Worm (Caenorhabditis elegans) whole organism, L2 larva: ENCODE measurements around the gene best-5.

ENCODE experiments used
- C34F6.9 ChIP-seq: fragments of 150-350 bp; optimal IDR thresholded peaks from 2 replicates; lab custom pipeline; 2014; ENCODE audit warnings: missing biosample characterization, missing genetic modification characterization
- ceh-82 ChIP-seq: fragments of 150-350 bp; optimal IDR thresholded peaks from 2 replicates; lab custom pipeline; 2014; ENCODE audit warnings: missing biosample characterization, missing genetic modification characterization
- elt-1 ChIP-seq: fragments of 150-350 bp; optimal IDR thresholded peaks from 2 replicates; lab custom pipeline; 2014; ENCODE audit warnings: missing biosample characterization, missing genetic modification characterization
- gmeb-1 ChIP-seq: fragments of 150-350 bp; optimal IDR thresholded peaks from 2 replicates; lab custom pipeline; 2014; ENCODE audit warnings: missing biosample characterization, missing genetic modification characterization
- lin-39 ChIP-seq: fragments of 150-350 bp; optimal IDR thresholded peaks from 2 replicates; lab custom pipeline; 2014; ENCODE audit warnings: missing biosample characterization, missing genetic modification reagents, missing genetic modification characterization
- ztf-1 ChIP-seq: fragments of 200-800 bp; sonication (Bioruptor generic); conservative IDR thresholded peaks from 2 replicates; pipeline ENCODE4 v1.3.6; 2022; ENCODE audit warnings: missing genetic modification characterization, missing compliant biosample characterization

best-5 gene

DNA sequence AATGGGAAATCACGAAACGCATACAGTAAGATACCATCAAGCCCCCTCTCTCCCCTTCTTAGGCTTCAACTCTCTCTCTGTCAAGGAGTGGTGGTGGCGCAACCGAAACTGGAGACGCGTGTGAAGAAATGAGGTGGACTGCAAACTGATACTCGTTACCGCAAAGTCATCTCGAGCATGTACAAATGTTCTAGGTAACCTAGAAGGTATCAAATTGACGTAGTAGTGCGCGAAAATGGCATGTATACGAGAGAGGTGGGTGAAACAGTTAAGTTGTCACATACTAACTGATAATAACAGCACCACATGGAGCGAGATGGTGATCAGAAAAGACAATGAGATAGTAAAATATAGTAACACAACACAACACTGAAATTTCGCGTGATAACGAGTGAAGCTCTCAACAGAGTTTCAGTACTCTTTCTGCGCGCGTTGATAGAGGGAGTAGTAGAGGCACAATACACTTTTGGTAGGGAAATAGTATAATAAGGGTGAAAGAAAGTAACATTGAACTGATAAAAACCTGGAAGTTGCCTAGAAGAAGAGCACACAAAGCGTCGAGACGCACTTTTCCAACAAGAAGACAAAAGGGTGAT, 51.8 kb downstream of the best-5 start (continued):
- TF ChIP-seq lin-39 (tag; lab: Kevin White, UChicago) (no peak), C34F6.9 (tag; lab: Kevin White, UChicago) (no peak), gmeb-1 (tag; lab: Kevin White, UChicago) (no peak), elt-1 (tag; lab: Kevin White, UChicago) (no peak)

DNA sequence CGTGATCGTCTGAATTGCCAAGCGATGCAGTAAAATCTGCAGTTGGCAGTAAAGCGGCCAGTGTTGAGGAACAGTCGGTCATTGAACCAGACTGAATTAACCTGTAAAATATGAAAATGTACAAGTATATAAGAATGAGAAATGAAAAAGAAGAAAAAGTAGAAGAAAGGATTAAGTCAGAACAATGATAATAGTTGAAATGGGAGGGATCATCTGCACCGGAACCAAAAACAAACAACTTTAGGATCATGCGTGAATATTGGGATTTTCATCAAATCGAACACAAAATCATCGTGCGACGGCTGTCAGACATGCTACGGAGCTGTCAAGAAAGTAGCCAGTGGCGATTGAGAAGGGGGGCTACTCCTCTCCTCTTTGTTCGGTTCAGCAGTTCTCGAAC, 53.0 kb downstream of the best-5 start, which contains the start of gene gei-13:
Gene gei-13 (minus strand): TSS at position 101 of the 400 bp plus-strand sequence.
- TF ChIP-seq ceh-82 (tag; lab: Kevin White, UChicago) (no peak), ztf-1 (GFP tag; lab: Robert Waterston, UW) (no peak)
